Fruit fly (Drosophila melanogaster): ENCODE results near the gene mRpL9.

mRpL9 gene

DNA sequence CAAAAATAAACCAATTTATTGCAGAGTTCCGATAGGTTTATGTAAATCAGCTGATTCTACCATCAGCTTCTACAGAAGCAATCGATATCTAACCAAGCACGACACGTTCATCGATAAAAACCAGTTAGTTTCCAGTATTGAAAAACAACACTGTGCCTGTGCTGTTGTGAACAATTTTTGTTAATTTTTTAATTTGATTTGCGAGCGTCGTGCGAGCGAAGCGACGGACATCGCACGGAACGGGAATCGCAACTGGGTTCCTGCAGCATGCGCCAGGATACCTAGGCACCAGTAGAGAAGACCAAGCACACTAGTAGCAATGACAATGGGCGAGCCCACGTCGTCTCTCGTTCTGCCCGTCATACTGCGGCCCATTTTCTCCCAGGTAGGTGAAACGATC is 41.3 kb downstream of the mRpL9 start, which contains the start of the genes Ccm3 and CG6136 (continued):
- TF ChIP-seq CG16815 (GFP tag; optimal IDR thresholded peaks at IDR 0.05) (no peak), CG11504 (tag; optimal IDR thresholded peaks at IDR 0.05) (no peak), grn (GFP tag; optimal IDR thresholded peaks at IDR 0.05) (no peak), CHES-1-like (GFP tag; optimal IDR thresholded peaks at IDR 0.05) (peak; percentile 81), CG13287 (GFP tag; IDR thresholded peaks at IDR 0.05; ENCODE audit: partially characterized antibody) (peak; percentile 95), CG12071 (GFP tag; optimal IDR thresholded peaks at IDR 0.05) (no peak), Rfx (GFP tag; IDR thresholded peaks at IDR 0.05) (peak; percentile 86), CG31388 (GFP tag; optimal IDR thresholded peaks at IDR 0.05) (no peak), lbe (GFP tag; optimal IDR thresholded peaks at IDR 0.05) (peak; percentile 59), Vsx1 (GFP tag; optimal IDR thresholded peaks at IDR 0.05) (no peak), az2 (GFP tag; optimal IDR thresholded peaks at IDR 0.05) (no peak), CG2120 (GFP tag; optimal IDR thresholded peaks at IDR 0.05) (peak; percentile 72), CG34224 (GFP tag; IDR thresholded peaks at IDR 0.05; ENCODE audit: partially characterized antibody) (peak; percentile 92), CG16779 (GFP tag; IDR thresholded peaks at IDR 0.05) (no peak), trh (GFP tag; optimal IDR thresholded peaks at IDR 0.05) (no peak), dan (GFP tag; IDR thresholded peaks at IDR 0.05) (no peak), Eip74EF (GFP tag; optimal IDR thresholded peaks at IDR 0.05) (no peak), CG17829 (tag; optimal IDR thresholded peaks at IDR 0.05) (peak; percentile 34), abd-A (tag; optimal IDR thresholded peaks at IDR 0.05) (no peak), rib (GFP tag; IDR thresholded peaks at IDR 0.05) (no peak), CG30431 (GFP tag; optimal IDR thresholded peaks at IDR 0.05) (no peak), ac (GFP tag; optimal IDR thresholded peaks at IDR 0.05) (no peak), slp2 (GFP tag; optimal IDR thresholded peaks at IDR 0.05) (no peak), Neu2 (GFP tag; optimal IDR thresholded peaks at IDR 0.05; ENCODE audit: borderline replicate concordance) (peak; percentile 23), ab (GFP tag; optimal IDR thresholded peaks at IDR 0.05) (no peak), gsb (GFP tag; IDR thresholded peaks at IDR 0.05) (0 out of 2 replicates have a peak, but pooled peaks have one; percentile 30), CG10565 (GFP tag; optimal IDR thresholded peaks at IDR 0.05) (no peak)

- TF ChIP-seq CG4360 (GFP tag; IDR thresholded peaks at IDR 0.05) (no peak), CG7357 (GFP tag; IDR thresholded peaks at IDR 0.05) (no peak), gce (GFP tag; IDR thresholded peaks at IDR 0.05) (no peak), CG6272 (GFP tag; IDR thresholded peaks at IDR 0.05) (no peak), Bteb2 (GFP tag; optimal IDR thresholded peaks at IDR 0.05) (no peak), hth (optimal IDR thresholded peaks at IDR 0.05) (no peak), CG7786 (GFP tag; optimal IDR thresholded peaks at IDR 0.05) (no peak), CG13894 (tag; optimal IDR thresholded peaks at IDR 0.05) (no peak), zen2 (GFP tag; IDR thresholded peaks at IDR 0.05; ENCODE audit: partially characterized antibody) (0 out of 3 replicates have a peak, but pooled peaks have one; percentile 41), gcm2 (GFP tag; optimal IDR thresholded peaks at IDR 0.05) (no peak), cg (GFP tag; optimal IDR thresholded peaks at IDR 0.05) (peak; percentile 28), CG16779 (GFP tag; IDR thresholded peaks at IDR 0.05) (peak; percentile 62; the same call in 1 of the 2 replicates), chn (GFP tag; optimal IDR thresholded peaks at IDR 0.05) (no peak), YL-1 (GFP tag; optimal IDR thresholded peaks at IDR 0.05) (peak; percentile 22), Trl (optimal IDR thresholded peaks at IDR 0.05) (peak; percentile 52 to 72), Trl (GFP tag; optimal IDR thresholded peaks at IDR 0.05) (no peak), CG34422 (GFP tag; IDR thresholded peaks at IDR 0.05) (0 out of 3 replicates have a peak, but pooled peaks have one; percentile 17), Ets65A (GFP tag) (no peak), sens (GFP tag) (peak; percentile 66), Fer3 (tag; optimal IDR thresholded peaks at IDR 0.05) (no peak), Med (GFP tag) (peak; percentile 58), onecut (GFP tag; IDR thresholded peaks at IDR 0.05) (peak; percentile 98), CG10543 (GFP tag; optimal IDR thresholded peaks at IDR 0.05) (no peak), CG14965 (GFP tag; optimal IDR thresholded peaks at IDR 0.05; ENCODE audit: borderline replicate concordance) (no peak), ewg (GFP tag; optimal IDR thresholded peaks at IDR 0.05) (peak; percentile 36), seq (GFP tag; IDR thresholded peaks at IDR 0.05) (peak; percentile 59), Stat92E (GFP tag; optimal IDR thresholded peaks at IDR 0.05) (no peak)
Observed at dm6 chr3R:15374397-15374796, 43.9 kb downstream of the mRpL9 start, which contains the start of gene Rbp. TSS of gene Rbp (plus strand) at chr3R:15374635.
